Fruit fly (Drosophila melanogaster): Measurements from ENCODE around the gene Rilpl.

Rilpl gene

dm6 chrX:1392875-1393274 is at the start of gene Rilpl:
Gene Rilpl, plus strand, starts transcription at chrX:1393054.
- TF ChIP-seq Sox102F (GFP tag; optimal IDR thresholded peaks at IDR 0.05) (no peak), CG8319 (GFP tag; optimal IDR thresholded peaks at IDR 0.05) (no peak), CG1621 (tag; optimal IDR thresholded peaks at IDR 0.05) (peak; percentile 63), CG10631 (GFP tag; optimal IDR thresholded peaks at IDR 0.05) (no peak), CG11294 (GFP tag; IDR thresholded peaks at IDR 0.05) (no peak), fkh (GFP tag; optimal IDR thresholded peaks at IDR 0.05) (peak; percentile 66), CG34406 (GFP tag; optimal IDR thresholded peaks at IDR 0.05) (no peak), esn (GFP tag; optimal IDR thresholded peaks at IDR 0.05) (peak; percentile 27), OdsH (GFP tag; optimal IDR thresholded peaks at IDR 0.05) (no peak), CG6854 (GFP tag; optimal IDR thresholded peaks at IDR 0.05) (peak; percentile 40), salr (GFP tag; optimal IDR thresholded peaks at IDR 0.05) (no peak), CG9139 (GFP tag; optimal IDR thresholded peaks at IDR 0.05) (no peak), lz (GFP tag; optimal IDR thresholded peaks at IDR 0.05) (peak; percentile 25), ss (GFP tag; optimal IDR thresholded peaks at IDR 0.05) (peak; percentile 29 to 45), Eip75B (GFP tag; optimal IDR thresholded peaks at IDR 0.05) (peak; percentile 13), CG32006 (GFP tag; optimal IDR thresholded peaks at IDR 0.05) (no peak), cyc (GFP tag; optimal IDR thresholded peaks at IDR 0.05) (peak; percentile 14), CG6276 (GFP tag; optimal IDR thresholded peaks at IDR 0.05) (no peak), CG3919 (GFP tag; optimal IDR thresholded peaks at IDR 0.05) (peak; percentile 30), topi (GFP tag; optimal IDR thresholded peaks at IDR 0.05) (no peak), CG6808 (GFP tag; optimal IDR thresholded peaks at IDR 0.05) (no peak), Eip78C (GFP tag) (peak; percentile 7), CG11762 (GFP tag; optimal IDR thresholded peaks at IDR 0.05; ENCODE audit: insufficient read depth) (no peak), dac (GFP tag; optimal IDR thresholded peaks at IDR 0.05) (no peak), net (GFP tag; optimal IDR thresholded peaks at IDR 0.05) (peak; percentile 23), eg (GFP tag; IDR thresholded peaks at IDR 0.05) (0 out of 3 replicates have a peak, but pooled peaks have one; percentile 21), svp (GFP tag) (no peak), CG6792 (GFP tag; optimal IDR thresholded peaks at IDR 0.05) (no peak), Sox14 (GFP tag; optimal IDR thresholded peaks at IDR 0.05) (peak; percentile 24)

- TF ChIP-seq CG8319 (GFP tag; optimal IDR thresholded peaks at IDR 0.05) (no peak), CG10631 (GFP tag; optimal IDR thresholded peaks at IDR 0.05) (no peak), Eip93F (GFP tag; optimal IDR thresholded peaks at IDR 0.05) (no peak), spab (GFP tag; optimal IDR thresholded peaks at IDR 0.05) (no peak), vri (GFP tag; optimal IDR thresholded peaks at IDR 0.05) (peak; percentile 96), CG9139 (GFP tag; optimal IDR thresholded peaks at IDR 0.05) (no peak)
These were observed 46.6 kb upstream of the Rilpl start, which contains the start of gene Tsp2A for dm6 chrX:1346256-1346655. Gene Tsp2A, plus strand, starts transcription at chrX:1346553.

dm6 chrX:1346833-1347232 is 46.0 kb upstream of the Rilpl start:
- TF ChIP-seq CG16779 (tag; optimal IDR thresholded peaks at IDR 0.05) (no peak), Sox14 (GFP tag; optimal IDR thresholded peaks at IDR 0.05) (no peak), CG10669 (GFP tag; optimal IDR thresholded peaks at IDR 0.05) (no peak), CG9139 (GFP tag; optimal IDR thresholded peaks at IDR 0.05) (no peak)

dm6 chrX:1349255-1349654 is 43.6 kb upstream of the Rilpl start, which contains the start of gene MTPAP:
Gene MTPAP, minus strand, starts transcription at chrX:1349357.
- TF ChIP-seq CG3032 (tag; optimal IDR thresholded peaks at IDR 0.05) (peak; percentile 21), CG3919 (GFP tag; optimal IDR thresholded peaks at IDR 0.05) (no peak), achi (GFP tag; optimal IDR thresholded peaks at IDR 0.05) (no peak), esn (GFP tag; optimal IDR thresholded peaks at IDR 0.05) (peak; percentile 45), Eip78C (GFP tag) (peak; percentile 35), Sox15 (GFP tag; optimal IDR thresholded peaks at IDR 0.05) (no peak), lz (GFP tag; optimal IDR thresholded peaks at IDR 0.05) (peak; percentile 29)
